Worm (Caenorhabditis elegans) whole organism, young adult: Measurements from ENCODE around the gene srx-87.

Experiments used
- D2030.7 ChIP-seq: fragments of 200-800 bp; sonication (Bioruptor generic); IDR thresholded peaks from 2 replicates; pipeline ENCODE4 v1.3.6; 2022; ENCODE audit warnings: missing genetic modification reagents, missing genetic modification characterization, missing compliant biosample characterization
- F33H1.4 ChIP-seq: fragments of 200-800 bp; sonication (Bioruptor generic); IDR thresholded peaks from 2 replicates; pipeline ENCODE4 v1.3.6; 2022; ENCODE audit warnings: missing genetic modification reagents, missing genetic modification characterization, missing compliant biosample characterization
- F57C9.4 ChIP-seq: sonication (generic microtip); optimal IDR thresholded peaks from 2 replicates; lab custom pipeline; 2017; ENCODE audit warnings: mild to moderate bottlenecking, missing genetic modification characterization, missing compliant biosample characterization
- K12H6.12 ChIP-seq: fragments of 200-800 bp; sonication (Bioruptor generic); optimal IDR thresholded peaks from 2 replicates; lab custom pipeline; 2018; ENCODE audit warnings: mild to moderate bottlenecking, missing genetic modification characterization, missing compliant biosample characterization
- T07F8.4 ChIP-seq: sonication (generic microtip); optimal IDR thresholded peaks from 2 replicates; lab custom pipeline; 2016; ENCODE audit warnings: mild to moderate bottlenecking, missing genetic modification characterization, moderate library complexity, missing compliant biosample characterization
- Y53G8AR.9 ChIP-seq: fragments of 200-800 bp; sonication (Bioruptor generic); conservative IDR thresholded peaks from 2 replicates; pipeline ENCODE4 v1.3.6; 2022; ENCODE audit warnings: missing genetic modification reagents, missing genetic modification characterization, missing compliant biosample characterization
- akir-1 ChIP-seq: fragments of 200-800 bp; sonication (Bioruptor generic); optimal IDR thresholded peaks from 2 replicates; lab custom pipeline; 2018; ENCODE audit warnings: mild to moderate bottlenecking, missing genetic modification characterization, moderate library complexity, missing compliant biosample characterization
- attf-5 ChIP-seq: fragments of 200-800 bp; sonication (Bioruptor generic); optimal IDR thresholded peaks from 2 replicates; lab custom pipeline; 2018; ENCODE audit warnings: mild to moderate bottlenecking, missing genetic modification characterization, missing compliant biosample characterization
- bed-1 ChIP-seq: fragments of 200-800 bp; sonication (Bioruptor generic); IDR thresholded peaks from 2 replicates; pipeline ENCODE4 v1.3.6; 2022; ENCODE audit warnings: missing genetic modification reagents, missing genetic modification characterization, missing compliant biosample characterization
- cebp-1 ChIP-seq, 2 experiments: fragments of 200-800 bp in 1 of 2; sonication (Bioruptor generic) in 1 of 2; sonication (generic microtip) in 1 of 2; IDR thresholded peaks in 1 of 2; optimal IDR thresholded peaks in 1 of 2; 2 replicates each; pipeline versions ENCODE4 v1.3.6 to Lab custom; 2017 to 2022; ENCODE audit warnings: missing compliant biosample characterization in 2 of 2, missing genetic modification characterization in 2 of 2, mild to moderate bottlenecking in 1 of 2, missing genetic modification reagents in 1 of 2, moderate library complexity in 1 of 2
- ceh-91 ChIP-seq: fragments of 200-800 bp; sonication (Bioruptor generic); IDR thresholded peaks from 2 replicates; pipeline ENCODE4 v1.3.6; 2022; ENCODE audit warnings: missing genetic modification reagents, missing genetic modification characterization, missing compliant biosample characterization
- chd-7 ChIP-seq: sonication (generic microtip); optimal IDR thresholded peaks from 2 replicates; lab custom pipeline; 2016; ENCODE audit warnings: mild to moderate bottlenecking, missing genetic modification characterization, moderate library complexity, missing compliant biosample characterization
- dox-1 ChIP-seq: fragments of 200-800 bp; sonication (Bioruptor generic); IDR thresholded peaks from 2 replicates; pipeline ENCODE4 v1.3.6; 2022; ENCODE audit warnings: missing genetic modification reagents, missing genetic modification characterization, missing compliant biosample characterization
- dpl-1 ChIP-seq: fragments of 150-350 bp; optimal IDR thresholded peaks from 2 replicates; lab custom pipeline; 2014; ENCODE audit warnings: missing biosample characterization, missing genetic modification reagents, missing genetic modification characterization
- efl-1 ChIP-seq: fragments of 150-350 bp; optimal IDR thresholded peaks from 2 replicates; lab custom pipeline; 2014; ENCODE audit warnings: missing biosample characterization, missing genetic modification reagents, missing genetic modification characterization
- ekl-4 ChIP-seq: fragments of 200-800 bp; sonication (Bioruptor generic); IDR thresholded peaks from 2 replicates; pipeline ENCODE4 v1.3.6; 2022; ENCODE audit warnings: missing genetic modification reagents, missing genetic modification characterization, missing compliant biosample characterization
- gei-17 ChIP-seq: fragments of 200-800 bp; sonication (Bioruptor generic); optimal IDR thresholded peaks from 2 replicates; lab custom pipeline; 2018; ENCODE audit warnings: mild to moderate bottlenecking, missing genetic modification characterization, missing compliant biosample characterization
- him-1 ChIP-seq: sonication (generic microtip); optimal IDR thresholded peaks from 2 replicates; lab custom pipeline; 2016; ENCODE audit warnings: missing genotype, missing genetic modification reagents, missing genetic modification characterization, missing compliant biosample characterization
- hlh-12 ChIP-seq: sonication (generic microtip); optimal IDR thresholded peaks from 2 replicates; lab custom pipeline; 2016; ENCODE audit warnings: missing genetic modification characterization, missing compliant biosample characterization
- hlh-26 ChIP-seq: fragments of 200-800 bp; sonication (Bioruptor generic); conservative IDR thresholded peaks from 2 replicates; pipeline ENCODE4 v1.3.6; 2022; ENCODE audit warnings: missing genetic modification reagents, missing genetic modification characterization, missing compliant biosample characterization
- hmg-1.2 ChIP-seq: fragments of 200-800 bp; sonication (Bioruptor generic); IDR thresholded peaks from 2 replicates; pipeline ENCODE4 v1.3.6; 2022; ENCODE audit warnings: missing genetic modification reagents, missing genetic modification characterization, missing compliant biosample characterization
- hmg-20 ChIP-seq: fragments of 200-800 bp; sonication (Bioruptor generic); IDR thresholded peaks from 2 replicates; pipeline ENCODE4 v1.3.6; 2022; ENCODE audit warnings: missing genetic modification reagents, missing genetic modification characterization, missing compliant biosample characterization
- hsf-1 ChIP-seq: fragments of 200-800 bp; sonication (Bioruptor generic); IDR thresholded peaks from 2 replicates; pipeline ENCODE4 v1.3.6; 2022; ENCODE audit warnings: missing genetic modification reagents, missing genetic modification characterization, missing compliant biosample characterization
- lin-35 ChIP-seq, 3 experiments: fragments of 150-350 bp in 2 of 3; sonication (generic microtip) in 1 of 3; optimal IDR thresholded peaks; 2 replicates each; lab custom pipeline; 2014 to 2018; ENCODE audit warnings: missing biosample characterization in 3 of 3, missing genetic modification characterization in 3 of 3, missing genetic modification reagents in 3 of 3
- lin-40 ChIP-seq: sonication (generic microtip); optimal IDR thresholded peaks from 2 replicates; lab custom pipeline; 2016; ENCODE audit warnings: missing genetic modification characterization, mild to moderate bottlenecking, missing compliant biosample characterization, missing genotype, missing genetic modification reagents
- lin-54 ChIP-seq: fragments of 200-800 bp; sonication (Bioruptor generic); optimal IDR thresholded peaks from 2 replicates; lab custom pipeline; 2018; ENCODE audit warnings: mild to moderate bottlenecking, missing genetic modification characterization, missing compliant biosample characterization
- lsl-1 ChIP-seq: fragments of 200-800 bp; sonication (Bioruptor generic); optimal IDR thresholded peaks from 2 replicates; lab custom pipeline; 2018; ENCODE audit warnings: mild to moderate bottlenecking, missing genetic modification characterization, moderate library complexity, missing compliant biosample characterization
- madf-3 ChIP-seq: fragments of 200-800 bp; sonication (Bioruptor generic); IDR thresholded peaks from 2 replicates; pipeline ENCODE4 v1.3.6; 2022; ENCODE audit warnings: missing genetic modification reagents, missing genetic modification characterization, missing compliant biosample characterization
- madf-6 ChIP-seq: fragments of 200-800 bp; sonication (Bioruptor generic); IDR thresholded peaks from 2 replicates; pipeline ENCODE4 v1.3.6; 2022; ENCODE audit warnings: missing genetic modification reagents, missing genetic modification characterization, missing compliant biosample characterization
- madf-8 ChIP-seq: fragments of 200-800 bp; sonication (Bioruptor generic); conservative IDR thresholded peaks from 2 replicates; pipeline ENCODE4 v1.3.6; 2022; ENCODE audit warnings: missing genetic modification reagents, missing genetic modification characterization, missing compliant biosample characterization
- nhr-120 ChIP-seq: fragments of 200-800 bp; sonication (Bioruptor generic); IDR thresholded peaks from 2 replicates; pipeline ENCODE4 v1.3.6; 2022; ENCODE audit warnings: missing genetic modification characterization, missing compliant biosample characterization
- nhr-80 ChIP-seq: sonication (generic microtip); optimal IDR thresholded peaks from 2 replicates; lab custom pipeline; 2016; ENCODE audit warnings: missing genetic modification characterization, missing compliant biosample characterization
- rcor-1 ChIP-seq: fragments of 200-800 bp; sonication (Bioruptor generic); IDR thresholded peaks from 2 replicates; pipeline ENCODE4 v1.3.6; 2022; ENCODE audit warnings: missing genetic modification reagents, missing genetic modification characterization, missing compliant biosample characterization
- snpc-3.4 ChIP-seq: sonication (generic microtip); optimal IDR thresholded peaks from 2 replicates; lab custom pipeline; 2017; ENCODE audit warnings: missing genetic modification characterization, mild to moderate bottlenecking, missing compliant biosample characterization, antibody characterized with exemption, moderate library complexity, missing genotype, missing genetic modification reagents
- snpc-4 ChIP-seq, 5 experiments: fragments of 150-350 bp in 1 of 5; sonication (generic microtip) in 4 of 5; optimal IDR thresholded peaks; 2 replicates each; lab custom pipeline; 2014 to 2018; ENCODE audit warnings: missing genetic modification characterization in 5 of 5, missing biosample characterization in 3 of 5, antibody characterized with exemption in 2 of 5, mild to moderate bottlenecking in 2 of 5, missing compliant biosample characterization in 2 of 5, missing genotype in 2 of 5, moderate library complexity in 2 of 5, missing genetic modification reagents in 1 of 5
- sptf-2 ChIP-seq: fragments of 200-800 bp; sonication (Bioruptor generic); optimal IDR thresholded peaks from 2 replicates; lab custom pipeline; 2018; ENCODE audit warnings: mild to moderate bottlenecking, missing genetic modification characterization, missing compliant biosample characterization
- unc-130 ChIP-seq: sonication (generic microtip); optimal IDR thresholded peaks from 2 replicates; lab custom pipeline; 2016; ENCODE audit warnings: missing genetic modification reagents, missing genetic modification characterization, missing compliant biosample characterization
- xnd-1 ChIP-seq: sonication (generic microtip); optimal IDR thresholded peaks from 2 replicates; lab custom pipeline; 2016; ENCODE audit warnings: missing genotype, missing genetic modification reagents, missing genetic modification characterization, missing compliant biosample characterization
- ztf-22 ChIP-seq: fragments of 200-800 bp; sonication (Bioruptor generic); optimal IDR thresholded peaks from 2 replicates; lab custom pipeline; 2018; ENCODE audit warnings: mild to moderate bottlenecking, missing genetic modification characterization, moderate library complexity, missing compliant biosample characterization

srx-87 gene

ce11 chrV:11552379-11552778 lies 12.3 kb upstream of the srx-87 start, which contains the start of gene srx-85:
Gene srx-85 (plus strand): TSS chrV:11552679.
- TF ChIP-seq ztf-22 (GFP tag; lab: Kevin White, UChicago) (no peak), T07F8.4 (tag; lab: Kevin White, UChicago) (no peak), madf-3 (GFP tag; lab: Robert Waterston, UW) (no peak), akir-1 (GFP tag; lab: Kevin White, UChicago) (no peak), chd-7 (tag; lab: Kevin White, UChicago) (no peak), Y53G8AR.9 (GFP tag; lab: Robert Waterston, UW) (no peak), gei-17 (GFP tag; lab: Kevin White, UChicago) (no peak), sptf-2 (GFP tag; lab: Kevin White, UChicago) (no peak), hsf-1 (GFP tag; lab: Robert Waterston, UW) (no peak), hlh-12 (tag; lab: Kevin White, UChicago) (no peak), nhr-80 (tag; lab: Kevin White, UChicago) (no peak), attf-5 (no peak), bed-1 (GFP tag; lab: Robert Waterston, UW) (no peak), nhr-120 (GFP tag; lab: Robert Waterston, UW) (no peak), cebp-1 (GFP tag; IDR thresholded peaks at IDR 0.05; lab: Robert Waterston, UW) (no peak), cebp-1 (tag; optimal IDR thresholded peaks at IDR 0.05; lab: Kevin White, UChicago) (no peak)

- TF ChIP-seq F57C9.4 (tag; lab: Kevin White, UChicago) (no peak), rcor-1 (GFP tag; lab: Robert Waterston, UW) (peak; percentile 72), unc-130 (GFP tag; lab: Kevin White, UChicago) (peak; percentile 60), xnd-1 (tag; lab: Kevin White, UChicago) (peak; percentile 86), lin-54 (peak; percentile 57), snpc-4 (GFP tag; optimal IDR thresholded peaks at IDR 0.05; lab: Kevin White, UChicago) (no peak), snpc-4 (tag; optimal IDR thresholded peaks at IDR 0.05; lab: Kevin White, UChicago) (peak in 1 of 4 experiments; percentile 49), K12H6.12 (no peak), hlh-26 (GFP tag; lab: Robert Waterston, UW) (no peak), efl-1 (GFP tag; lab: Kevin White, UChicago) (peak; percentile 95), madf-6 (GFP tag; lab: Robert Waterston, UW) (peak; percentile 95), F33H1.4 (GFP tag; lab: Robert Waterston, UW) (peak; percentile 66), dox-1 (GFP tag; lab: Robert Waterston, UW) (peak; percentile 55), ceh-91 (GFP tag; lab: Robert Waterston, UW) (peak; percentile 79), D2030.7 (GFP tag; lab: Robert Waterston, UW) (peak; percentile 64), snpc-3.4 (tag; lab: Kevin White, UChicago) (peak; percentile 49), madf-8 (GFP tag; lab: Robert Waterston, UW) (peak; percentile 88), hmg-1.2 (GFP tag; lab: Robert Waterston, UW) (peak; percentile 28; the same call in 1 of the 2 replicates), lin-35 (GFP tag; optimal IDR thresholded peaks at IDR 0.05; lab: Kevin White, UChicago) (peak in 1 of 3 experiments; percentile 41), lsl-1 (GFP tag; lab: Kevin White, UChicago) (peak; percentile 80), nhr-120 (GFP tag; lab: Robert Waterston, UW) (no peak), dpl-1 (GFP tag; lab: Kevin White, UChicago) (peak; percentile 82), lin-40 (no peak), him-1 (peak; percentile 39), hmg-20 (no peak), ekl-4 (GFP tag; lab: Robert Waterston, UW) (0 out of 2 replicates have a peak, but pooled peaks have one; percentile 51)
- TF ChIP-seq, all 124 proteins: peak for 19
These were observed 10.4 kb upstream of the srx-87 start, which contains the start of gene duo-1 for ce11 chrV:11554260-11554659. Gene duo-1 (plus strand): TSS chrV:11554630.
